Fruit fly (Drosophila melanogaster) S2 (cell line): Measurements from ENCODE around the gene CG11755.

ENCODE experiments used
- CG8478 ChIP-seq: fragments of >200 bp; optimal IDR thresholded peaks from 2 replicates; lab custom pipeline; 2018
- CTCF ChIP-seq, 2 experiments: fragments of >200 bp; optimal IDR thresholded peaks; 2 replicates each; lab custom pipeline; 2018

DNA sequence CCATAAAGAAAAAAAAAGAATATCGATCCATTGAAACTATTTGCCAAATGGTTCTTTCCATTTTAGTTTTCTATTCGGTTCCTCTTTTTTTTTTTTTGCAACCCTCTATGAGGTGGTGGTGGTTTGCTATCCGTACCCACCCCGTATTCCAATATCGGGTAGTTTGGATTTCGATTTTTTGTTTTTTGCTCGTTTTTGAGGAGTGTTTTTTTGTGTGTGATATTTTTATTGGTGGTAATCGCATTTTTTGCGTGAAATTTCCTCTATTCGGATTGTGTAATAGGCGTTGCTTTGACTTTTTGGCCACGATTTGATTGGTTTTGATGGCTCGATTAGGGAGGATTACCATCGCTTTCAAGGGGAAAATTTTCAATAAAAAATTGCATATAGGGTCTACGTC is 9.7 kb downstream of the CG11755 start:
- TF ChIP-seq CTCF (optimal IDR thresholded peaks at IDR 0.05; lab: Kevin White, UChicago) (no peak), CG8478 (lab: Kevin White, UChicago) (no peak)
